Fruit fly (Drosophila melanogaster): Measurements from ENCODE around the gene Hex-A.

Hex-A gene

dm6 chrX:9608727-9609419, 23.4 kb downstream of the Hex-A start, which contains the start of the genes LysRS and Hecw (continued):
- TF ChIP-seq MBD-R2 (GFP tag; IDR thresholded peaks at IDR 0.05) = peak; percentile 87
- no peak for TF ChIP-seq psq (GFP tag; optimal IDR thresholded peaks at IDR 0.05)
- TF ChIP-seq BEAF-32 (GFP tag; optimal IDR thresholded peaks at IDR 0.05) = peak; percentile 63
- TF ChIP-seq CG17912 (GFP tag; optimal IDR thresholded peaks at IDR 0.05) = no peak
- TF ChIP-seq crc (GFP tag; optimal IDR thresholded peaks at IDR 0.05) = no peak
- no peak for TF ChIP-seq CG8944 (GFP tag; optimal IDR thresholded peaks at IDR 0.05)
- peak; percentile 8 for TF ChIP-seq HmgD (GFP tag; optimal IDR thresholded peaks at IDR 0.05)
- TF ChIP-seq CG1792 (GFP tag; optimal IDR thresholded peaks at IDR 0.05) = no peak
- no peak for TF ChIP-seq D (optimal IDR thresholded peaks at IDR 0.05)
- TF ChIP-seq D (GFP tag; optimal IDR thresholded peaks at IDR 0.05) = no peak
- no peak for TF ChIP-seq Hand (GFP tag; optimal IDR thresholded peaks at IDR 0.05)
- TF ChIP-seq ssp (GFP tag; IDR thresholded peaks at IDR 0.05) = no peak
- no peak for TF ChIP-seq CG11723 (GFP tag; optimal IDR thresholded peaks at IDR 0.05)
- no peak for TF ChIP-seq CG17612 (GFP tag; IDR thresholded peaks at IDR 0.05)
- TF ChIP-seq Dp (GFP tag; optimal IDR thresholded peaks at IDR 0.05) = peak; percentile 63
- 0 out of 3 replicates have a peak, but pooled peaks have one; percentile 18 for TF ChIP-seq zen2 (GFP tag; IDR thresholded peaks at IDR 0.05; ENCODE audit: partially characterized antibody)
- TF ChIP-seq E2f2 (GFP tag; IDR thresholded peaks at IDR 0.05) = peak; percentile 70
- peak; percentile 31; the same call in 1 of the 2 replicates for TF ChIP-seq CG13287 (GFP tag; IDR thresholded peaks at IDR 0.05; ENCODE audit: partially characterized antibody)
- no peak for TF ChIP-seq fd3F (GFP tag; optimal IDR thresholded peaks at IDR 0.05)
- TF ChIP-seq al (GFP tag; IDR thresholded peaks at IDR 0.05) = no peak
- peak; percentile 74 for TF ChIP-seq CG15514 (GFP tag; optimal IDR thresholded peaks at IDR 0.05)
- TF ChIP-seq fd96Cb (tag; optimal IDR thresholded peaks at IDR 0.05) = no peak
- TF ChIP-seq mirr (GFP tag; optimal IDR thresholded peaks at IDR 0.05) = no peak
- no peak for TF ChIP-seq tin (GFP tag; optimal IDR thresholded peaks at IDR 0.05)
- peak; percentile 27 for TF ChIP-seq CG8290 (GFP tag; optimal IDR thresholded peaks at IDR 0.05)
- TF ChIP-seq CG8290 (tag; optimal IDR thresholded peaks at IDR 0.05) = no peak
- no peak for TF ChIP-seq cad (GFP tag; optimal IDR thresholded peaks at IDR 0.05)
- TF ChIP-seq D19A (tag; optimal IDR thresholded peaks at IDR 0.05) = no peak
- TF ChIP-seq CG18599 (GFP tag; optimal IDR thresholded peaks at IDR 0.05) = no peak
- no peak for TF ChIP-seq z (GFP tag; IDR thresholded peaks at IDR 0.05)
- TF ChIP-seq HLH4C (GFP tag; IDR thresholded peaks at IDR 0.05; ENCODE audit: partially characterized antibody) = no peak; the same call in 2 of the 3 replicates
- TF ChIP-seq CG30020 (tag; optimal IDR thresholded peaks at IDR 0.05) = peak; percentile 9
- TF ChIP-seq sens-2 (GFP tag; IDR thresholded peaks at IDR 0.05) = no peak
- TF ChIP-seq CG17361 (GFP tag; IDR thresholded peaks at IDR 0.05) = no peak
- no peak for TF ChIP-seq Gsc (GFP tag; IDR thresholded peaks at IDR 0.05)
- peak in 1 of 2 experiments; percentile 39 for TF ChIP-seq Pdp1 (GFP tag; optimal IDR thresholded peaks at IDR 0.05)
- TF ChIP-seq Med (GFP tag) = no peak
- no peak for TF ChIP-seq CG11093 (GFP tag; IDR thresholded peaks at IDR 0.05)
- no peak for TF ChIP-seq Ravus (GFP tag; IDR thresholded peaks at IDR 0.05)
- no peak for TF ChIP-seq CG10959 (GFP tag; IDR thresholded peaks at IDR 0.05)
- TF ChIP-seq CG30403 (GFP tag; optimal IDR thresholded peaks at IDR 0.05) = no peak
- no peak for TF ChIP-seq CG15479 (GFP tag; optimal IDR thresholded peaks at IDR 0.05)
- TF ChIP-seq seq (GFP tag; IDR thresholded peaks at IDR 0.05) = no peak
- TF ChIP-seq Max (GFP tag; optimal IDR thresholded peaks at IDR 0.05) = peak; percentile 21
- no peak for TF ChIP-seq CG7987 (GFP tag; optimal IDR thresholded peaks at IDR 0.05)
- TF ChIP-seq Elba2 (GFP tag; optimal IDR thresholded peaks at IDR 0.05) = no peak
- no peak for TF ChIP-seq CG10654 (GFP tag; optimal IDR thresholded peaks at IDR 0.05)
- TF ChIP-seq Dref (GFP tag; IDR thresholded peaks at IDR 0.05) = peak; percentile 52
- TF ChIP-seq peb (GFP tag; IDR thresholded peaks at IDR 0.05) = no peak
- TF ChIP-seq nom (GFP tag; optimal IDR thresholded peaks at IDR 0.05) = peak; percentile 49
- TF ChIP-seq stwl (tag; optimal IDR thresholded peaks at IDR 0.05) = peak; percentile 48

Measured in whole organism, embryonic.